Fruit fly (Drosophila melanogaster) whole organism, embryonic: ENCODE data around the gene Eig71Eg.

Source experiments
- ATbp ChIP-seq: fragments of 200-800 bp; sonication (Bioruptor generic); optimal IDR thresholded peaks from 2 replicates; lab custom pipeline; 2017; ENCODE audit warnings: missing biosample characterization, mild to moderate bottlenecking, missing genetic modification characterization, missing genetic modification reagents
- Abd-B ChIP-seq: fragments of 200-800 bp; sonication (Bioruptor generic); optimal IDR thresholded peaks from 2 replicates; lab custom pipeline; 2018; ENCODE audit warnings: missing biosample characterization, mild to moderate bottlenecking, missing genetic modification characterization, moderate library complexity
- Ada2b ChIP-seq: fragments of 200-800 bp; sonication (Bioruptor generic); IDR thresholded peaks from 2 replicates; pipeline ENCODE4 v1.3.6; 2022; ENCODE audit warnings: missing biosample characterization, missing genetic modification characterization
- Aef1 ChIP-seq: fragments of 200-800 bp; sonication (Bioruptor generic); IDR thresholded peaks from 3 replicates; pipeline ENCODE4 v1.3.6; 2022; ENCODE audit warnings: missing biosample characterization, missing genetic modification characterization
- CG10321 ChIP-seq: fragments of 200-800 bp; sonication (Bioruptor generic); IDR thresholded peaks from 2 replicates; pipeline ENCODE4 v1.3.6; 2022; ENCODE audit warnings: missing biosample characterization, missing genetic modification characterization
- CG10565 ChIP-seq: fragments of 200-800 bp; sonication (Bioruptor generic); optimal IDR thresholded peaks from 3 replicates; lab custom pipeline; 2016; ENCODE audit warnings: missing biosample characterization, mild to moderate bottlenecking, missing genetic modification characterization
- CG12236 ChIP-seq: fragments of 200-800 bp; sonication (Bioruptor generic); optimal IDR thresholded peaks from 2 replicates; lab custom pipeline; 2016; ENCODE audit warnings: missing biosample characterization, missing genetic modification characterization
- CG12659 ChIP-seq: fragments of 200-800 bp; sonication (Bioruptor generic); optimal IDR thresholded peaks from 3 replicates; lab custom pipeline; 2017; ENCODE audit warnings: mild to moderate bottlenecking, missing biosample characterization, missing genetic modification reagents, missing genetic modification characterization
- CG12942 ChIP-seq: fragments of 200-800 bp; sonication (Bioruptor generic); optimal IDR thresholded peaks from 3 replicates; lab custom pipeline; 2016; ENCODE audit warnings: missing biosample characterization, missing genetic modification characterization
- CG13287 ChIP-seq: fragments of 200-800 bp; sonication (Bioruptor generic); IDR thresholded peaks from 2 replicates; pipeline ENCODE4 v1.3.6; 2022; ENCODE audit warnings: missing biosample characterization, missing genetic modification characterization; ENCODE audit not compliant: partially characterized antibody
- CG13624 ChIP-seq: fragments of 200-800 bp; sonication (Bioruptor generic); optimal IDR thresholded peaks from 2 replicates; lab custom pipeline; 2016; ENCODE audit warnings: missing biosample characterization, missing genetic modification characterization
- CG15073 ChIP-seq: fragments of 200-800 bp; sonication (Bioruptor generic); optimal IDR thresholded peaks from 2 replicates; lab custom pipeline; 2016; ENCODE audit warnings: missing biosample characterization, missing genetic modification characterization
- CG15514 ChIP-seq: fragments of 200-800 bp; sonication (Bioruptor generic); optimal IDR thresholded peaks from 3 replicates; lab custom pipeline; 2017; ENCODE audit warnings: missing biosample characterization, missing genetic modification characterization, mild to moderate bottlenecking, moderate library complexity, missing genetic modification reagents
- CG1602 ChIP-seq: fragments of 200-800 bp; sonication (Bioruptor generic); optimal IDR thresholded peaks from 3 replicates; lab custom pipeline; 2016; ENCODE audit warnings: missing biosample characterization, missing genetic modification characterization
- CG16813 ChIP-seq: fragments of 200-800 bp; sonication (Bioruptor generic); IDR thresholded peaks from 3 replicates; pipeline ENCODE4 v1.3.6; 2022; ENCODE audit warnings: missing biosample characterization, missing genetic modification characterization; ENCODE audit not compliant: partially characterized antibody
- CG16863 ChIP-seq: fragments of 200-800 bp; sonication (Bioruptor generic); optimal IDR thresholded peaks from 3 replicates; lab custom pipeline; 2016; ENCODE audit warnings: missing biosample characterization, missing genetic modification characterization
- CG18476 ChIP-seq: fragments of 200-800 bp; sonication (Bioruptor generic); optimal IDR thresholded peaks from 2 replicates; lab custom pipeline; 2016; ENCODE audit warnings: missing biosample characterization, mild to moderate bottlenecking, missing genetic modification characterization
- CG18764 ChIP-seq: fragments of 200-800 bp; sonication (Bioruptor generic); optimal IDR thresholded peaks from 3 replicates; lab custom pipeline; 2016; ENCODE audit warnings: missing biosample characterization, missing genetic modification characterization
- CG2202 ChIP-seq: fragments of 200-800 bp; sonication (Bioruptor generic); optimal IDR thresholded peaks from 2 replicates; lab custom pipeline; 2018; ENCODE audit warnings: missing biosample characterization, mild to moderate bottlenecking, missing genetic modification characterization
- CG33557 ChIP-seq: fragments of 200-800 bp; sonication (Bioruptor generic); optimal IDR thresholded peaks from 2 replicates; lab custom pipeline; 2019; ENCODE audit warnings: missing biosample characterization, mild to moderate bottlenecking, missing genetic modification characterization, moderate library complexity
- CG34224 ChIP-seq: fragments of 200-800 bp; sonication (Bioruptor generic); IDR thresholded peaks from 3 replicates; pipeline ENCODE4 v1.3.6; 2022; ENCODE audit warnings: missing biosample characterization, missing genetic modification characterization; ENCODE audit not compliant: partially characterized antibody
- CG34376 ChIP-seq: fragments of 200-800 bp; sonication (Bioruptor generic); optimal IDR thresholded peaks from 2 replicates; lab custom pipeline; 2018; ENCODE audit warnings: missing biosample characterization, mild to moderate bottlenecking, missing genetic modification characterization
- CG4328 ChIP-seq: fragments of 200-800 bp; sonication (Bioruptor generic); optimal IDR thresholded peaks from 3 replicates; lab custom pipeline; 2017; ENCODE audit warnings: missing biosample characterization, missing genetic modification reagents, missing genetic modification characterization
- CG4360 ChIP-seq: fragments of 200-800 bp; sonication (Bioruptor generic); IDR thresholded peaks from 2 replicates; pipeline ENCODE4 v1.3.6; 2022; ENCODE audit warnings: missing biosample characterization, missing genetic modification characterization
- CG4707 ChIP-seq: fragments of 200-800 bp; sonication (Bioruptor generic); optimal IDR thresholded peaks from 2 replicates; lab custom pipeline; 2018; ENCODE audit warnings: missing biosample characterization, mild to moderate bottlenecking, missing genetic modification characterization, moderate library complexity
- Dfd ChIP-seq, 2 experiments: fragments of >200 bp; optimal IDR thresholded peaks; 2 replicates each; lab custom pipeline; 2017; ENCODE audit warnings: missing biosample characterization in 2 of 2, missing genetic modification characterization in 2 of 2
- Gsc ChIP-seq: fragments of 200-800 bp; sonication (Bioruptor generic); IDR thresholded peaks from 2 replicates; pipeline ENCODE4 v1.3.6; 2022; ENCODE audit warnings: missing biosample characterization, missing genetic modification characterization
- H15 ChIP-seq: fragments of 200-800 bp; sonication (Bioruptor generic); IDR thresholded peaks from 3 replicates; pipeline ENCODE4 v1.3.6; 2022; ENCODE audit warnings: missing biosample characterization, missing genetic modification characterization
- H2.0 ChIP-seq: fragments of 200-800 bp; sonication (Bioruptor generic); IDR thresholded peaks from 2 replicates; pipeline ENCODE4 v1.3.6; 2022; ENCODE audit warnings: missing biosample characterization, missing genetic modification characterization
- Lpt ChIP-seq: fragments of >200 bp; optimal IDR thresholded peaks from 2 replicates; lab custom pipeline; 2018; ENCODE audit warnings: missing biosample characterization, missing genetic modification characterization
- Mrtf ChIP-seq: fragments of 200-800 bp; sonication (Bioruptor generic); IDR thresholded peaks from 3 replicates; pipeline ENCODE4 v1.3.6; 2022; ENCODE audit warnings: missing biosample characterization, missing genetic modification characterization
- Nf-YB ChIP-seq: fragments of 200-800 bp; sonication (Bioruptor generic); optimal IDR thresholded peaks from 3 replicates; lab custom pipeline; 2019; ENCODE audit warnings: missing biosample characterization, mild to moderate bottlenecking, missing genetic modification characterization, moderate library complexity
- PHDP ChIP-seq: fragments of 200-800 bp; sonication (Bioruptor generic); optimal IDR thresholded peaks from 3 replicates; lab custom pipeline; 2018; ENCODE audit warnings: missing biosample characterization, mild to moderate bottlenecking, missing genetic modification characterization, moderate library complexity
- Sox102F ChIP-seq: fragments of 200-800 bp; sonication (Bioruptor generic); optimal IDR thresholded peaks from 2 replicates; lab custom pipeline; 2018; ENCODE audit warnings: missing biosample characterization, mild to moderate bottlenecking, missing genetic modification characterization, moderate library complexity
- Spps ChIP-seq: fragments of 200-800 bp; sonication (Bioruptor generic); optimal IDR thresholded peaks from 2 replicates; lab custom pipeline; 2018; ENCODE audit warnings: missing biosample characterization, mild to moderate bottlenecking, missing genetic modification characterization
- Usf ChIP-seq: fragments of 200-800 bp; sonication (Bioruptor generic); optimal IDR thresholded peaks from 2 replicates; lab custom pipeline; 2017; ENCODE audit warnings: missing genotype, missing biosample characterization, missing genetic modification characterization
- ase ChIP-seq: fragments of 200-800 bp; sonication (Bioruptor generic); IDR thresholded peaks from 3 replicates; pipeline ENCODE4 v1.3.6; 2022; ENCODE audit warnings: missing biosample characterization, missing genetic modification characterization
- cas ChIP-seq: fragments of 200-800 bp; sonication (Bioruptor generic); IDR thresholded peaks from 2 replicates; pipeline ENCODE4 v1.3.6; 2022; ENCODE audit warnings: missing biosample characterization, missing genetic modification characterization
- danr ChIP-seq: fragments of 200-800 bp; sonication (Bioruptor generic); IDR thresholded peaks from 2 replicates; pipeline ENCODE4 v1.3.6; 2022; ENCODE audit warnings: missing biosample characterization, missing genetic modification characterization
- fd64A ChIP-seq: fragments of 200-800 bp; sonication (Bioruptor generic); optimal IDR thresholded peaks from 3 replicates; lab custom pipeline; 2018; ENCODE audit warnings: missing biosample characterization, mild to moderate bottlenecking, missing genetic modification characterization
- klu ChIP-seq: fragments of 200-800 bp; sonication (Bioruptor generic); IDR thresholded peaks from 2 replicates; pipeline ENCODE4 v1.3.6; 2022; ENCODE audit warnings: missing biosample characterization, missing genetic modification characterization
- lbe ChIP-seq: fragments of 200-800 bp; sonication (Bioruptor generic); optimal IDR thresholded peaks from 2 replicates; lab custom pipeline; 2016; ENCODE audit warnings: missing biosample characterization, mild to moderate bottlenecking, missing genetic modification characterization
- nerfin-2 ChIP-seq: fragments of 200-800 bp; sonication (Bioruptor generic); IDR thresholded peaks from 2 replicates; pipeline ENCODE4 v1.3.6; 2022; ENCODE audit warnings: missing biosample characterization, missing genetic modification characterization; ENCODE audit not compliant: partially characterized antibody
- org-1 ChIP-seq: fragments of 200-800 bp; sonication (Bioruptor generic); optimal IDR thresholded peaks from 2 replicates; lab custom pipeline; 2017; ENCODE audit warnings: missing biosample characterization, missing genetic modification characterization
- slbo ChIP-seq: fragments of 200-800 bp; sonication (Bioruptor generic); IDR thresholded peaks from 2 replicates; pipeline ENCODE4 v1.3.6; 2022; ENCODE audit warnings: missing biosample characterization, missing genetic modification characterization
- slou ChIP-seq: fragments of 200-800 bp; sonication (Bioruptor generic); optimal IDR thresholded peaks from 3 replicates; lab custom pipeline; 2016; ENCODE audit warnings: missing biosample characterization, missing genetic modification characterization
- stc ChIP-seq: fragments of 200-800 bp; sonication (Bioruptor generic); IDR thresholded peaks from 2 replicates; pipeline ENCODE4 v1.3.6; 2022; ENCODE audit warnings: missing biosample characterization, missing genetic modification characterization
- tgo ChIP-seq: fragments of 200-800 bp; sonication (Bioruptor generic); IDR thresholded peaks from 3 replicates; pipeline ENCODE4 v1.3.6; 2022; ENCODE audit warnings: missing biosample characterization, missing genetic modification characterization
- tio ChIP-seq: fragments of 200-800 bp; sonication (Bioruptor generic); optimal IDR thresholded peaks from 2 replicates; lab custom pipeline; 2017; ENCODE audit warnings: missing biosample characterization, missing genetic modification characterization, inconsistent platforms
- zfh1 ChIP-seq: fragments of 200-800 bp; sonication (Bioruptor generic); IDR thresholded peaks from 3 replicates; pipeline ENCODE4 v1.3.6; 2022; ENCODE audit warnings: missing biosample characterization, missing genetic modification characterization

The Eig71Eg gene

DNA sequence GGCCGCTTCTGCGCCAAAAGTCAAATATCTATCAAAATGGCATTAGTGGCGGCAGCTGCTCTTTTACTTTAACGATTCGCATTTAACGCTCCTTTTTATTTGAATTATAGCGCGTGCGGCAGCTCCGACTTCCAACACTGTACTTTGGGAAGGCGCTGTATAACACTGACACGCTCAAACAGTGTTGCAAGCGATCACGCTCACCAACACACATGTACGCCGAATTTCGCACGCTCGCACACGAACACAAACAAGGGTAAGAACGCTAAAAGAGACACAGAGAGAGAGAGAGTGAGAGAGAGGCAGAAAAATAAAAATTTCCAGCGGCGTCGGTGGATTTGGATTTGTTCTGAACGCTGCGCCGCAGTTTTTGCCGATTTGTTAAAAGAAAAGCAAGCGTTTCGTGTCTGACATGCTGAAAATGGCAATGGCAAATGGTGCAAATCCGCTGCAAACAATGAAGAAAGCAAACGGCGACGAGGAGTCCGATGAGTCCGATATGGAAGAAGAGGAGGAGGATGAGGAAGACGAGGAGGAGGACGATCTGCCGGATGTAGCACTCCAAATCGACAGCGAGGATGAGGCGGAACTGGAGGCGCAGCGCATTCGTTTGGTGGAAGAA, 37.7 kb upstream of the Eig71Eg start, which contains the start of gene Phs (continued):
- TF ChIP-seq org-1 (GFP tag; lab: Kevin White, UChicago) (peak; percentile 70), CG34224 (0 out of 3 replicates have a peak, but pooled peaks have one; percentile 20), Mrtf (GFP tag; lab: Robert Waterston, UW) (peak; percentile 69), zfh1 (GFP tag; lab: Robert Waterston, UW) (peak; percentile 93), H15 (GFP tag; lab: Robert Waterston, UW) (peak; percentile 82), slbo (GFP tag; lab: Robert Waterston, UW) (peak; percentile 94), fd64A (peak; percentile 55), Aef1 (GFP tag; lab: Robert Waterston, UW) (peak; percentile 55), nerfin-2 (GFP tag; lab: Robert Waterston, UW) (no peak), CG18476 (GFP tag; lab: Kevin White, UChicago) (peak; percentile 77), CG13287 (GFP tag; lab: Robert Waterston, UW) (peak; percentile 69), CG13624 (GFP tag; lab: Kevin White, UChicago) (peak; percentile 94), ATbp (GFP tag; lab: Kevin White, UChicago) (peak; percentile 67), ase (GFP tag; lab: Robert Waterston, UW) (peak; percentile 53; the same call in 1 of the 3 replicates), Nf-YB (no peak), CG33557 (GFP tag; lab: Kevin White, UChicago) (peak; percentile 44), CG15514 (GFP tag; lab: Kevin White, UChicago) (peak; percentile 75), CG16813 (GFP tag; lab: Robert Waterston, UW) (peak; percentile 55; the same call in 2 of the 3 replicates), CG12659 (GFP tag; lab: Kevin White, UChicago) (peak; percentile 83), CG4707 (GFP tag; lab: Kevin White, UChicago) (peak; percentile 59), Ada2b (GFP tag; lab: Robert Waterston, UW) (no peak), slou (GFP tag; lab: Kevin White, UChicago) (peak; percentile 59), CG10565 (GFP tag; lab: Kevin White, UChicago) (no peak), Spps (tag; lab: Kevin White, UChicago) (no peak), CG4360 (no peak), stc (peak; percentile 48; the same call in 1 of the 2 replicates), CG34376 (GFP tag; lab: Kevin White, UChicago) (peak; percentile 63), CG1602 (peak; percentile 60), Gsc (GFP tag; lab: Robert Waterston, UW) (no peak), PHDP (tag; lab: Kevin White, UChicago) (peak; percentile 48), Lpt (GFP tag; lab: Kevin White, UChicago) (no peak), CG12942 (GFP tag; lab: Kevin White, UChicago) (peak; percentile 86), CG4328 (GFP tag; lab: Kevin White, UChicago) (peak; percentile 51), CG15073 (GFP tag; lab: Kevin White, UChicago) (no peak), tgo (GFP tag; lab: Robert Waterston, UW) (peak; percentile 65), danr (GFP tag; lab: Robert Waterston, UW) (no peak), CG10321 (GFP tag; lab: Robert Waterston, UW) (0 out of 2 replicates have a peak, but pooled peaks have one; percentile 34), CG16863 (GFP tag; lab: Kevin White, UChicago) (peak; percentile 80), CG2202 (tag; lab: Kevin White, UChicago) (peak; percentile 51), H2.0 (peak; percentile 79), Abd-B (GFP tag; lab: Kevin White, UChicago) (no peak), Usf (peak; percentile 48), Sox102F (GFP tag; lab: Kevin White, UChicago) (peak; percentile 37), CG18764 (GFP tag; lab: Kevin White, UChicago) (peak; percentile 79), klu (GFP tag; lab: Robert Waterston, UW) (peak; percentile 73), lbe (GFP tag; lab: Kevin White, UChicago) (peak; percentile 84), cas (GFP tag; lab: Robert Waterston, UW) (peak; percentile 64; the same call in 1 of the 2 replicates), tio (peak; percentile 46), Dfd (GFP tag; optimal IDR thresholded peaks at IDR 0.05; lab: Kevin White, UChicago) (no peak), CG12236 (GFP tag; lab: Kevin White, UChicago) (peak; percentile 56)
